Fruit fly (Drosophila melanogaster) whole organism, embryonic: Measurements from ENCODE around the gene CG8944.

Experiments used
- CG10267 ChIP-seq: fragments of 200-800 bp; sonication (Bioruptor generic); optimal IDR thresholded peaks from 2 replicates; lab custom pipeline; 2018; ENCODE audit warnings: missing biosample characterization, mild to moderate bottlenecking, missing genetic modification characterization, moderate library complexity
- CG10321 ChIP-seq: fragments of 200-800 bp; sonication (Bioruptor generic); IDR thresholded peaks from 2 replicates; pipeline ENCODE4 v1.3.6; 2022; ENCODE audit warnings: missing biosample characterization, missing genetic modification characterization
- CG11247 ChIP-seq: fragments of 200-800 bp; sonication (Bioruptor generic); IDR thresholded peaks from 2 replicates; pipeline ENCODE4 v1.3.6; 2022; ENCODE audit warnings: missing biosample characterization, missing genetic modification characterization
- CG11696 ChIP-seq: fragments of 200-800 bp; sonication (Bioruptor generic); IDR thresholded peaks from 2 replicates; pipeline ENCODE4 v1.3.6; 2022; ENCODE audit warnings: missing biosample characterization, missing genetic modification characterization
- CG1233 ChIP-seq: fragments of 200-800 bp; sonication (Bioruptor generic); optimal IDR thresholded peaks from 4 replicates; lab custom pipeline; 2018; ENCODE audit warnings: missing biosample characterization, mild to moderate bottlenecking, missing genetic modification characterization
- CG12744 ChIP-seq: fragments of 200-800 bp; sonication (Bioruptor generic); optimal IDR thresholded peaks from 2 replicates; lab custom pipeline; 2016; ENCODE audit warnings: missing biosample characterization, missing genetic modification characterization
- CG14014 ChIP-seq: fragments of 200-800 bp; sonication (Bioruptor generic); IDR thresholded peaks from 2 replicates; pipeline ENCODE4 v1.3.6; 2022; ENCODE audit warnings: missing biosample characterization, missing genetic modification characterization
- CG17328 ChIP-seq: fragments of 200-800 bp; sonication (Bioruptor generic); IDR thresholded peaks from 2 replicates; pipeline ENCODE4 v1.3.6; 2022; ENCODE audit warnings: missing biosample characterization, missing genetic modification characterization
- CG17361 ChIP-seq: fragments of 200-800 bp; sonication (Bioruptor generic); IDR thresholded peaks from 3 replicates; pipeline ENCODE4 v1.3.6; 2022; ENCODE audit warnings: missing biosample characterization, missing genetic modification characterization
- CG17612 ChIP-seq: fragments of 200-800 bp; sonication (Bioruptor generic); IDR thresholded peaks from 2 replicates; pipeline ENCODE4 v1.3.6; 2022; ENCODE audit warnings: missing biosample characterization, missing genetic modification characterization
- CG17802 ChIP-seq: fragments of 200-800 bp; sonication (Bioruptor generic); optimal IDR thresholded peaks from 2 replicates; lab custom pipeline; 2018; ENCODE audit warnings: missing biosample characterization, mild to moderate bottlenecking, missing genetic modification characterization, moderate library complexity
- CG30403 ChIP-seq: fragments of 200-800 bp; sonication (Bioruptor generic); optimal IDR thresholded peaks from 3 replicates; lab custom pipeline; 2016; ENCODE audit warnings: missing biosample characterization, missing genetic modification characterization
- CG31224 ChIP-seq: fragments of 200-800 bp; sonication (Bioruptor generic); IDR thresholded peaks from 2 replicates; pipeline ENCODE4 v1.3.6; 2022; ENCODE audit warnings: missing biosample characterization, missing genetic modification characterization
- CG4404 ChIP-seq: fragments of 200-800 bp; sonication (Bioruptor generic); IDR thresholded peaks from 2 replicates; pipeline ENCODE4 v1.3.6; 2022; ENCODE audit warnings: missing biosample characterization, missing genetic modification characterization
- CG6175 ChIP-seq: fragments of 200-800 bp; sonication (Bioruptor generic); IDR thresholded peaks from 3 replicates; pipeline ENCODE4 v1.3.6; 2022; ENCODE audit warnings: missing biosample characterization, missing genetic modification characterization
- CG6683 ChIP-seq: fragments of 200-800 bp; sonication (Bioruptor generic); optimal IDR thresholded peaks from 2 replicates; lab custom pipeline; 2017; ENCODE audit warnings: missing biosample characterization, mild to moderate bottlenecking, missing genetic modification characterization, missing genetic modification reagents
- CG7786 ChIP-seq: fragments of 200-800 bp; sonication (Bioruptor generic); optimal IDR thresholded peaks from 2 replicates; lab custom pipeline; 2016; ENCODE audit warnings: missing biosample characterization, missing genetic modification characterization
- CG8924 ChIP-seq: fragments of 200-800 bp; optimal IDR thresholded peaks from 3 replicates; lab custom pipeline; 2019; ENCODE audit warnings: missing biosample characterization, mild to moderate bottlenecking, missing genetic modification characterization, moderate library complexity
- Drgx ChIP-seq: fragments of 200-800 bp; sonication (Bioruptor generic); IDR thresholded peaks from 2 replicates; pipeline ENCODE4 v1.3.6; 2022; ENCODE audit warnings: missing biosample characterization, missing genetic modification characterization
- ERR ChIP-seq: fragments of 200-800 bp; sonication (Bioruptor generic); optimal IDR thresholded peaks from 2 replicates; lab custom pipeline; 2016; ENCODE audit warnings: missing biosample characterization, missing genetic modification characterization
- Fer2 ChIP-seq: fragments of 200-800 bp; sonication (Bioruptor generic); optimal IDR thresholded peaks from 2 replicates; lab custom pipeline; 2018; ENCODE audit warnings: missing biosample characterization, mild to moderate bottlenecking, missing genetic modification characterization, moderate library complexity
- H2.0 ChIP-seq: fragments of 200-800 bp; sonication (Bioruptor generic); IDR thresholded peaks from 2 replicates; pipeline ENCODE4 v1.3.6; 2022; ENCODE audit warnings: missing biosample characterization, missing genetic modification characterization
- Hmr ChIP-seq: fragments of 200-800 bp; sonication (Bioruptor generic); optimal IDR thresholded peaks from 3 replicates; lab custom pipeline; 2017; ENCODE audit warnings: mild to moderate bottlenecking, missing biosample characterization, missing genetic modification reagents, missing genetic modification characterization
- Hmx ChIP-seq: fragments of 200-800 bp; sonication (Bioruptor generic); optimal IDR thresholded peaks from 2 replicates; lab custom pipeline; 2016; ENCODE audit warnings: missing biosample characterization, missing genetic modification characterization
- Lhr ChIP-seq: fragments of 200-800 bp; sonication (Bioruptor generic); optimal IDR thresholded peaks from 3 replicates; lab custom pipeline; 2017; ENCODE audit warnings: mild to moderate bottlenecking, missing biosample characterization, missing genetic modification reagents, missing genetic modification characterization
- Mes4 ChIP-seq: fragments of 200-800 bp; sonication (Bioruptor generic); optimal IDR thresholded peaks from 2 replicates; lab custom pipeline; 2016; ENCODE audit warnings: missing biosample characterization, missing genetic modification characterization
- Opbp ChIP-seq: fragments of 200-800 bp; sonication (Bioruptor generic); IDR thresholded peaks from 3 replicates; pipeline ENCODE4 v1.3.6; 2022; ENCODE audit warnings: missing biosample characterization, missing genetic modification characterization; ENCODE audit not compliant: partially characterized antibody
- Poxn ChIP-seq: fragments of 200-800 bp; sonication (Bioruptor generic); IDR thresholded peaks from 2 replicates; pipeline ENCODE4 v1.3.6; 2022; ENCODE audit warnings: missing biosample characterization, missing genetic modification characterization
- Rfx ChIP-seq: fragments of 200-800 bp; sonication (Bioruptor generic); IDR thresholded peaks from 2 replicates; pipeline ENCODE4 v1.3.6; 2022; ENCODE audit warnings: missing biosample characterization, missing genetic modification characterization
- Sox102F ChIP-seq: fragments of 200-800 bp; sonication (Bioruptor generic); optimal IDR thresholded peaks from 2 replicates; lab custom pipeline; 2018; ENCODE audit warnings: missing biosample characterization, mild to moderate bottlenecking, missing genetic modification characterization, moderate library complexity
- YL-1 ChIP-seq: fragments of 200-800 bp; sonication (Bioruptor generic); optimal IDR thresholded peaks from 3 replicates; lab custom pipeline; 2017; ENCODE audit warnings: missing biosample characterization, mild to moderate bottlenecking, missing genetic modification characterization
- bcd ChIP-seq: fragments of 200-800 bp; sonication (Bioruptor generic); optimal IDR thresholded peaks from 2 replicates; lab custom pipeline; 2017; ENCODE audit warnings: missing biosample characterization, mild to moderate bottlenecking, missing genetic modification characterization
- bigmax ChIP-seq: fragments of 200-800 bp; sonication (Bioruptor generic); optimal IDR thresholded peaks from 2 replicates; lab custom pipeline; 2018; ENCODE audit warnings: missing biosample characterization, mild to moderate bottlenecking, missing genetic modification characterization
- chm ChIP-seq: fragments of 200-800 bp; sonication (Bioruptor generic); IDR thresholded peaks from 2 replicates; pipeline ENCODE4 v1.3.6; 2022; ENCODE audit warnings: missing biosample characterization, missing genetic modification characterization
- dati ChIP-seq: fragments of 200-800 bp; sonication (Bioruptor generic); IDR thresholded peaks from 2 replicates; pipeline ENCODE4 v1.3.6; 2022; ENCODE audit warnings: missing biosample characterization, missing genetic modification characterization
- fd96Cb ChIP-seq: fragments of 200-800 bp; sonication (Bioruptor generic); optimal IDR thresholded peaks from 2 replicates; lab custom pipeline; 2018; ENCODE audit warnings: missing biosample characterization, mild to moderate bottlenecking, missing genetic modification characterization, moderate library complexity
- fu2 ChIP-seq: fragments of 200-800 bp; sonication (Bioruptor generic); optimal IDR thresholded peaks from 2 replicates; lab custom pipeline; 2016; ENCODE audit warnings: missing biosample characterization, missing genetic modification characterization
- hbn ChIP-seq: fragments of 200-800 bp; sonication (Bioruptor generic); IDR thresholded peaks from 2 replicates; pipeline ENCODE4 v1.3.6; 2022; ENCODE audit warnings: missing biosample characterization, missing genetic modification characterization; ENCODE audit not compliant: partially characterized antibody
- insv ChIP-seq, 2 experiments: fragments of 200-800 bp; sonication (Bioruptor generic); optimal IDR thresholded peaks; 3 replicates each; lab custom pipeline; 2016 to 2018; ENCODE audit warnings: missing biosample characterization in 2 of 2, missing genetic modification characterization in 2 of 2
- kah ChIP-seq: fragments of 200-800 bp; sonication (Bioruptor generic); optimal IDR thresholded peaks from 2 replicates; lab custom pipeline; 2018; ENCODE audit warnings: missing biosample characterization, mild to moderate bottlenecking, missing genetic modification characterization
- nau ChIP-seq: fragments of 200-800 bp; sonication (Bioruptor generic); optimal IDR thresholded peaks from 3 replicates; lab custom pipeline; 2017; ENCODE audit warnings: missing biosample characterization, mild to moderate bottlenecking, missing genetic modification characterization, missing genetic modification reagents
- nmo ChIP-seq: fragments of 200-800 bp; sonication (Bioruptor generic); optimal IDR thresholded peaks from 2 replicates; lab custom pipeline; 2018; ENCODE audit warnings: missing biosample characterization, mild to moderate bottlenecking, missing genetic modification characterization, moderate library complexity
- otp ChIP-seq: fragments of 200-800 bp; sonication (Bioruptor generic); IDR thresholded peaks from 3 replicates; pipeline ENCODE4, ENCODE4 v1.3.6; 2022; ENCODE audit warnings: missing biosample characterization, missing genetic modification characterization
- pho ChIP-seq: fragments of 200-800 bp; sonication (Bioruptor generic); optimal IDR thresholded peaks from 2 replicates; lab custom pipeline; 2016; ENCODE audit warnings: missing biosample characterization, missing genetic modification characterization
- salm ChIP-seq: fragments of 200-800 bp; sonication (Bioruptor generic); optimal IDR thresholded peaks from 2 replicates; lab custom pipeline; 2018; ENCODE audit warnings: missing biosample characterization, mild to moderate bottlenecking, missing genetic modification characterization
- sc ChIP-seq, 3 experiments: fragments of >200 bp in 2 of 3; fragments of 200-800 bp in 1 of 3; sonication (Bioruptor generic) in 1 of 3; optimal IDR thresholded peaks; 2 replicates in 2 of 3; 3 replicates in 1 of 3; lab custom pipeline; 2017; ENCODE audit warnings: mild to moderate bottlenecking in 1 of 3, missing biosample characterization in 1 of 3, missing genetic modification characterization in 1 of 3, missing genetic modification reagents in 1 of 3
- sens-2 ChIP-seq: fragments of 200-800 bp; sonication (Bioruptor generic); IDR thresholded peaks from 2 replicates; pipeline ENCODE4 v1.3.6; 2022; ENCODE audit warnings: missing biosample characterization, missing genetic modification characterization
- sim ChIP-seq: fragments of 200-800 bp; sonication (Bioruptor generic); IDR thresholded peaks from 2 replicates; pipeline ENCODE4 v1.3.6; 2022; ENCODE audit warnings: missing biosample characterization, missing genetic modification characterization
- unc-4 ChIP-seq: fragments of 200-800 bp; sonication (Bioruptor generic); IDR thresholded peaks from 2 replicates; pipeline ENCODE4 v1.3.6; 2022; ENCODE audit warnings: missing biosample characterization, missing genetic modification characterization; ENCODE audit not compliant: partially characterized antibody

CG8944 gene

DNA sequence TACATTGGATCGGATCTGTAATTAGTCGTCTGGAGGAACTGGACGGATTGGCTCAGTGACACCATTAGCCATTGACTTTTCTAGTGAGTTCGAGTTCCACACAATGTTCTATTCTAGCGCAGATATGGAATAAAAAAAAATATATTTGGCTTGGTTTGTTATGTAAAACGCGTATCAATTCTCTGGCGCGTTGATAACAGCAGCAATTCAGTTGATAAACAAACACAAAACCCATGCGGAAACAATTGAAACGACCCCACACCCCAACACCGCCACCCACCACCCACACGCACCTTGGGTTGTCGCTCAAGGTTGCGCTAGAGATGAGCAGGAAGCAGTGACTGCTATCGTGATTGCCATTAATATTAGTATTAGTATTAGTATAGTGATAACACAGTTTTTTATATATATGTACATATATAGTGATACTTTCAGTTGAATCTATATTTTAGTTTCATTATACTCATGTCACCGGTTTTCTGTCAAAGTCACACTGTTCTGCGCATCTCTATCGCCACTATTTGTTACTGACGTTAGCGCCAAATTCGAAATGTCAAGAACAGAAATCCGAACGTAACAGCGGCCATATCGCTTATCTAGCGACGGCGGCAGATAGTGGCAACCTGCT, 48.3 kb downstream of the CG8944 start (continued):
- TF ChIP-seq CG1233 (GFP tag; lab: Kevin White, UChicago) (peak; percentile 88), CG11247 (GFP tag; lab: Robert Waterston, UW) (peak; percentile 91), ERR (peak; percentile 21), chm (peak; percentile 92), CG11696 (GFP tag; lab: Robert Waterston, UW) (peak; percentile 73), hbn (no peak), Opbp (GFP tag; lab: Robert Waterston, UW) (no peak), Lhr (peak; percentile 43), Hmr (GFP tag; lab: Kevin White, UChicago) (peak; percentile 97), Drgx (peak; percentile 93), CG4404 (peak; percentile 90), CG31224 (peak; percentile 90), CG14014 (GFP tag; lab: Robert Waterston, UW) (peak; percentile 96), sc (optimal IDR thresholded peaks at IDR 0.05; lab: Kevin White, UChicago) (no peak), sc (GFP tag; optimal IDR thresholded peaks at IDR 0.05; lab: Kevin White, UChicago) (peak; percentile 72), CG6175 (GFP tag; lab: Robert Waterston, UW) (peak; percentile 93), sens-2 (GFP tag; lab: Robert Waterston, UW) (peak; percentile 89), H2.0 (GFP tag; lab: Robert Waterston, UW) (peak; percentile 93), Rfx (GFP tag; lab: Robert Waterston, UW) (peak; percentile 97), kah (GFP tag; lab: Kevin White, UChicago) (peak; percentile 67), CG10267 (tag; lab: Kevin White, UChicago) (peak; percentile 86), CG12744 (GFP tag; lab: Kevin White, UChicago) (no peak), CG10321 (peak; percentile 44; the same call in 1 of the 2 replicates), YL-1 (GFP tag; lab: Kevin White, UChicago) (peak; percentile 40), CG30403 (peak; percentile 95), bcd (peak; percentile 95), nmo (GFP tag; lab: Kevin White, UChicago) (peak; percentile 89), salm (peak; percentile 79), unc-4 (GFP tag; lab: Robert Waterston, UW) (peak; percentile 33), bigmax (GFP tag; lab: Kevin White, UChicago) (peak; percentile 3), CG17328 (GFP tag; lab: Robert Waterston, UW) (peak; percentile 88), Sox102F (GFP tag; lab: Kevin White, UChicago) (peak; percentile 91), fd96Cb (tag; lab: Kevin White, UChicago) (peak; percentile 91), otp (GFP tag; lab: Robert Waterston, UW) (peak; percentile 85), CG17802 (tag; lab: Kevin White, UChicago) (peak; percentile 67), Poxn (peak; percentile 69; the same call in 1 of the 2 replicates), nau (peak; percentile 91), CG7786 (GFP tag; lab: Kevin White, UChicago) (peak; percentile 44), fu2 (no peak), CG6683 (GFP tag; lab: Kevin White, UChicago) (peak; percentile 84), Fer2 (tag; lab: Kevin White, UChicago) (peak; percentile 93), Mes4 (GFP tag; lab: Kevin White, UChicago) (no peak), insv (GFP tag; optimal IDR thresholded peaks at IDR 0.05; lab: Kevin White, UChicago) (no peak), CG17361 (GFP tag; lab: Robert Waterston, UW) (peak; percentile 83), CG17612 (GFP tag; lab: Robert Waterston, UW) (peak; percentile 75), dati (GFP tag; lab: Robert Waterston, UW) (peak; percentile 71), CG8924 (tag; lab: Kevin White, UChicago) (peak; percentile 92), Hmx (GFP tag; lab: Kevin White, UChicago) (peak; percentile 57), pho (GFP tag; lab: Kevin White, UChicago) (peak; percentile 61), sim (peak; percentile 82)
